Worm (Caenorhabditis elegans): Measurements from ENCODE around the gene idpp-16.

DNA sequence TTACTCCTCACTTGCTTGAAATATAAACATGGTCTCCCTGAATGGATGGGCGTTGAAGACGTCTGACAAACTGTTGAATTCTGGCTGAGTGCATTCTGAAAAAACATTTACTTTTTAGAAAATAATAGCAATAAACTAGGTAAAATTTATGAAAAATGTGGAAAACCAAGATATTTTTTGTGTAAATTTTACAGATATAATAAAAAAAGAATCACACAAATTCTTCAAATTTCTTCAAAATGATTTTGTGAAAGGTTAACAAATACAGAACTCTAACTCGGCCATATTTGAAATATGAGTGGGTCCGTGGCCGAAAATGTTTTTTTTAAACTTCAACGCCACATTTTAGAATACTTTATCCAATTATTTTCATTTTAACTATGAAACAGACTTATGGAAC is 11.8 kb upstream of the idpp-16 start, which contains the start of gene glb-15:
- TF ChIP-seq pqm-1 (tag; optimal IDR thresholded peaks at IDR 0.05) (no peak), elt-1 (tag; optimal IDR thresholded peaks at IDR 0.05) (no peak), aly-2 (tag; optimal IDR thresholded peaks at IDR 0.05) (no peak), unc-62 (GFP tag; optimal IDR thresholded peaks at IDR 0.05) (no peak), nhr-11 (tag; optimal IDR thresholded peaks at IDR 0.05) (no peak), nhr-12 (tag; optimal IDR thresholded peaks at IDR 0.05) (no peak), ceh-28 (tag; optimal IDR thresholded peaks at IDR 0.05) (no peak), fos-1 (tag; optimal IDR thresholded peaks at IDR 0.05) (no peak), ama-1 (optimal IDR thresholded peaks at IDR 0.05) (no peak), pha-4 (tag; optimal IDR thresholded peaks at IDR 0.05) (no peak), nhr-76 (tag; optimal IDR thresholded peaks at IDR 0.05) (no peak)
